Worm (Caenorhabditis elegans) whole organism, L4 larva: ENCODE measurements around the gene C26G2.2.
A peak's percentile ranks its signal among the peaks of the same experiment; 100 is the strongest.

Experiments used
- F49E8.2 ChIP-seq: sonication (generic microtip); optimal IDR thresholded peaks from 2 replicates; lab custom pipeline; 2016; ENCODE audit warnings: missing compliant biosample characterization, mild to moderate bottlenecking, missing genetic modification characterization, borderline replicate concordance
- Y48G9A.11 ChIP-seq: fragments of 200-800 bp; sonication (Bioruptor generic); IDR thresholded peaks from 2 replicates; pipeline ENCODE4 v1.3.6; 2022; ENCODE audit warnings: missing genetic modification reagents, missing genetic modification characterization, missing compliant biosample characterization
- aha-1 ChIP-seq: fragments of 150-350 bp; peaks from one replicate; lab custom pipeline; 2014; ENCODE audit warnings: missing biosample characterization, missing genetic modification characterization
- ama-1 ChIP-seq: fragments of 150-350 bp; optimal IDR thresholded peaks from 2 replicates; lab custom pipeline; 2014; ENCODE audit warnings: inconsistent platforms, mixed read lengths
- attf-4 ChIP-seq: sonication (generic microtip); optimal IDR thresholded peaks from 3 replicates; lab custom pipeline; 2017; ENCODE audit warnings: missing biosample characterization, missing genetic modification characterization
- ceh-20 ChIP-seq: fragments of 200-800 bp; sonication (Bioruptor generic); IDR thresholded peaks from 2 replicates; pipeline ENCODE4 v1.3.6; 2022; ENCODE audit warnings: missing genetic modification reagents, missing genetic modification characterization, missing compliant biosample characterization
- ceh-28 ChIP-seq: fragments of 150-350 bp; optimal IDR thresholded peaks from 2 replicates; lab custom pipeline; 2014; ENCODE audit warnings: missing biosample characterization, missing genetic modification reagents, missing genetic modification characterization
- ceh-44 ChIP-seq: fragments of 200-800 bp; sonication (Bioruptor generic); IDR thresholded peaks from 2 replicates; pipeline ENCODE4 v1.3.6; 2022; ENCODE audit warnings: missing genetic modification reagents, missing genetic modification characterization, missing compliant biosample characterization
- ces-1 ChIP-seq: fragments of 150-350 bp; sonication (generic microtip); optimal IDR thresholded peaks from 4 replicates; lab custom pipeline; 2014; ENCODE audit warnings: missing biosample characterization, missing genetic modification reagents, missing genetic modification characterization
- cey-2 ChIP-seq: sonication (generic microtip); optimal IDR thresholded peaks from 3 replicates; lab custom pipeline; 2017; ENCODE audit warnings: missing genetic modification characterization, mild to moderate bottlenecking, missing compliant biosample characterization, antibody characterized with exemption, borderline replicate concordance; ENCODE audit not compliant: insufficient read depth
- daf-19 ChIP-seq: fragments of 200-800 bp; sonication (Bioruptor generic); conservative IDR thresholded peaks from 2 replicates; pipeline ENCODE4 v1.3.6; 2022; ENCODE audit warnings: missing genetic modification characterization, missing compliant biosample characterization
- daf-8 ChIP-seq: fragments of 200-800 bp; sonication (Bioruptor generic); IDR thresholded peaks from 2 replicates; pipeline ENCODE4 v1.3.6; 2022; ENCODE audit warnings: missing genetic modification characterization, missing compliant biosample characterization
- dmd-6 ChIP-seq: fragments of 200-800 bp; sonication (Bioruptor generic); IDR thresholded peaks from 2 replicates; pipeline ENCODE4 v1.3.6; 2022; ENCODE audit warnings: missing genetic modification reagents, missing genetic modification characterization, missing compliant biosample characterization
- dmd-9 ChIP-seq: fragments of 200-800 bp; sonication (Bioruptor generic); IDR thresholded peaks from 2 replicates; pipeline ENCODE4 v1.3.6; 2022; ENCODE audit warnings: missing genetic modification reagents, missing genetic modification characterization, missing compliant biosample characterization
- dpl-1 ChIP-seq: fragments of 150-350 bp; optimal IDR thresholded peaks from 2 replicates; lab custom pipeline; 2014; ENCODE audit warnings: missing biosample characterization, missing genetic modification reagents, missing genetic modification characterization
- egl-43 ChIP-seq: fragments of 200-800 bp; sonication (Bioruptor generic); IDR thresholded peaks from 2 replicates; pipeline ENCODE4 v1.3.6; 2022; ENCODE audit warnings: missing genetic modification reagents, missing genetic modification characterization, missing compliant biosample characterization
- fos-1 ChIP-seq: fragments of 150-350 bp; optimal IDR thresholded peaks from 2 replicates; lab custom pipeline; 2014; ENCODE audit warnings: missing biosample characterization, missing genetic modification characterization
- hlh-11 ChIP-seq: fragments of 200-800 bp; sonication (Bioruptor generic); optimal IDR thresholded peaks from 2 replicates; lab custom pipeline; 2018; ENCODE audit warnings: mild to moderate bottlenecking, missing genetic modification characterization, missing compliant biosample characterization
- hmg-1.1 ChIP-seq: fragments of 200-800 bp; sonication (Bioruptor generic); IDR thresholded peaks from 2 replicates; pipeline ENCODE4 v1.3.6; 2022; ENCODE audit warnings: missing genetic modification reagents, missing genetic modification characterization, missing compliant biosample characterization
- jun-1 ChIP-seq: fragments of 150-350 bp; optimal IDR thresholded peaks from 2 replicates; lab custom pipeline; 2014; ENCODE audit warnings: missing biosample characterization, missing genetic modification reagents, missing genetic modification characterization
- lim-7 ChIP-seq: fragments of 200-800 bp; sonication (Bioruptor generic); IDR thresholded peaks from 2 replicates; pipeline ENCODE4 v1.3.6; 2022; ENCODE audit warnings: missing genetic modification characterization, missing compliant biosample characterization
- lin-29 ChIP-seq: fragments of 200-800 bp; sonication (Bioruptor generic); IDR thresholded peaks from 2 replicates; pipeline ENCODE4 v1.3.6; 2022; ENCODE audit warnings: missing genetic modification reagents, missing genetic modification characterization, missing compliant biosample characterization
- lir-3 ChIP-seq: sonication (generic microtip); optimal IDR thresholded peaks from 2 replicates; lab custom pipeline; 2016; ENCODE audit warnings: mild to moderate bottlenecking, missing genetic modification characterization, missing compliant biosample characterization
- lsy-2 ChIP-seq, 2 experiments: fragments of 150-350 bp in 1 of 2; sonication (generic microtip) in 1 of 2; optimal IDR thresholded peaks; 2 replicates each; lab custom pipeline; 2014 to 2017; ENCODE audit warnings: missing biosample characterization in 2 of 2, missing genetic modification characterization in 2 of 2
- madf-9 ChIP-seq: fragments of 200-800 bp; sonication (Bioruptor generic); conservative IDR thresholded peaks from 2 replicates; pipeline ENCODE4 v1.3.6; 2022; ENCODE audit warnings: missing genetic modification reagents, missing genetic modification characterization, missing compliant biosample characterization
- mes-2 ChIP-seq: sonication (generic microtip); optimal IDR thresholded peaks from 2 replicates; lab custom pipeline; 2016; ENCODE audit warnings: missing genotype, mild to moderate bottlenecking, missing genetic modification characterization, missing compliant biosample characterization; ENCODE audit not compliant: poor library complexity, severe bottlenecking
- mxl-2 ChIP-seq: fragments of 200-800 bp; sonication (Bioruptor generic); conservative IDR thresholded peaks from 2 replicates; pipeline ENCODE4 v1.3.6; 2022; ENCODE audit warnings: missing genetic modification reagents, missing genetic modification characterization, missing compliant biosample characterization
- mxl-3 ChIP-seq: fragments of 200-800 bp; sonication (Bioruptor generic); optimal IDR thresholded peaks from 2 replicates; lab custom pipeline; 2018; ENCODE audit warnings: mild to moderate bottlenecking, missing genetic modification characterization, missing compliant biosample characterization
- nhr-10 ChIP-seq: fragments of 150-350 bp; optimal IDR thresholded peaks from 2 replicates; lab custom pipeline; 2014; ENCODE audit warnings: missing biosample characterization, missing genetic modification characterization
- nhr-102 ChIP-seq: sonication (generic microtip); optimal IDR thresholded peaks from 2 replicates; lab custom pipeline; 2016; ENCODE audit warnings: mild to moderate bottlenecking, missing genetic modification characterization, moderate library complexity, missing compliant biosample characterization
- nhr-25 ChIP-seq: sonication (generic microtip); optimal IDR thresholded peaks from 2 replicates; lab custom pipeline; 2017; ENCODE audit warnings: missing genetic modification characterization, mild to moderate bottlenecking, missing compliant biosample characterization, antibody characterized with exemption, moderate library complexity, borderline replicate concordance; ENCODE audit not compliant: insufficient read depth
- nhr-28 ChIP-seq: fragments of 150-350 bp; optimal IDR thresholded peaks from 2 replicates; lab custom pipeline; 2014; ENCODE audit warnings: missing biosample characterization, missing genetic modification characterization
- nhr-42 ChIP-seq: fragments of 200-800 bp; sonication (Bioruptor generic); IDR thresholded peaks from 2 replicates; pipeline ENCODE4 v1.3.6; 2022; ENCODE audit warnings: missing genetic modification characterization, missing compliant biosample characterization
- nhr-6 ChIP-seq: fragments of 150-350 bp; optimal IDR thresholded peaks from 2 replicates; lab custom pipeline; 2014; ENCODE audit warnings: missing biosample characterization, missing genetic modification characterization
- pha-4 ChIP-seq, 2 experiments: fragments of 150-350 bp in 1 of 2; fragments of 200-800 bp in 1 of 2; sonication (Bioruptor generic) in 1 of 2; IDR thresholded peaks in 1 of 2; optimal IDR thresholded peaks in 1 of 2; 2 replicates each; pipeline versions ENCODE4 v1.3.6 to Lab custom; 2014 to 2022; ENCODE audit warnings: missing genetic modification characterization in 2 of 2, missing genetic modification reagents in 2 of 2, missing biosample characterization in 1 of 2, missing compliant biosample characterization in 1 of 2
- php-3 ChIP-seq: fragments of 200-800 bp; sonication (Bioruptor generic); IDR thresholded peaks from 2 replicates; pipeline ENCODE4 v1.3.6; 2022; ENCODE audit warnings: missing genetic modification reagents, missing genetic modification characterization, missing compliant biosample characterization
- pqm-1 ChIP-seq: sonication (generic microtip); optimal IDR thresholded peaks from 2 replicates; lab custom pipeline; 2017; ENCODE audit warnings: missing biosample characterization, missing genetic modification characterization
- rbr-2 ChIP-seq: sonication (generic microtip); optimal IDR thresholded peaks from 2 replicates; lab custom pipeline; 2016; ENCODE audit warnings: missing genotype, missing genetic modification characterization, missing compliant biosample characterization
- saeg-2 ChIP-seq: fragments of 200-800 bp; sonication (Bioruptor generic); IDR thresholded peaks from 2 replicates; pipeline ENCODE4 v1.3.6; 2022; ENCODE audit warnings: missing genetic modification reagents, missing genetic modification characterization, missing compliant biosample characterization
- set-16 ChIP-seq: fragments of 200-800 bp; sonication (Bioruptor generic); IDR thresholded peaks from 2 replicates; pipeline ENCODE4 v1.3.6; 2022; ENCODE audit warnings: missing genetic modification reagents, missing genetic modification characterization, missing compliant biosample characterization
- snpc-1.2 ChIP-seq: fragments of 200-800 bp; sonication (Bioruptor generic); IDR thresholded peaks from 2 replicates; pipeline ENCODE4 v1.3.6; 2022; ENCODE audit warnings: missing genetic modification reagents, missing genetic modification characterization, missing compliant biosample characterization
- spr-1 ChIP-seq: sonication (generic microtip); optimal IDR thresholded peaks from 2 replicates; lab custom pipeline; 2016; ENCODE audit warnings: mild to moderate bottlenecking, missing genetic modification characterization, missing compliant biosample characterization
- tra-1 ChIP-seq: fragments of 200-800 bp; sonication (Bioruptor generic); IDR thresholded peaks from 2 replicates; pipeline ENCODE4 v1.3.6; 2022; ENCODE audit warnings: missing genetic modification reagents, missing genetic modification characterization, missing compliant biosample characterization
- unc-130 ChIP-seq: sonication (generic microtip); optimal IDR thresholded peaks from 2 replicates; lab custom pipeline; 2016; ENCODE audit warnings: missing genetic modification reagents, missing genetic modification characterization, missing compliant biosample characterization
- unc-39 ChIP-seq: sonication (generic microtip); optimal IDR thresholded peaks from 2 replicates; lab custom pipeline; 2017; ENCODE audit warnings: missing biosample characterization, missing genetic modification characterization
- unc-62 ChIP-seq, 3 experiments: fragments of 150-350 bp in 1 of 3; sonication (generic microtip); optimal IDR thresholded peaks in 2 of 3; peaks in 1 of 3; 1 replicate in 1 of 3; 2 replicates in 2 of 3; lab custom pipeline; 2014 to 2017; ENCODE audit warnings: missing biosample characterization in 3 of 3, missing genetic modification characterization in 3 of 3, missing genetic modification reagents in 3 of 3, missing genotype in 1 of 3
- vab-7 ChIP-seq: fragments of 200-800 bp; sonication (Bioruptor generic); IDR thresholded peaks from 2 replicates; pipeline ENCODE4 v1.3.6; 2022; ENCODE audit warnings: missing genetic modification reagents, missing genetic modification characterization, missing compliant biosample characterization
- zag-1 ChIP-seq: fragments of 150-350 bp; optimal IDR thresholded peaks from 2 replicates; lab custom pipeline; 2014; ENCODE audit warnings: missing biosample characterization, missing genetic modification characterization
- zfp-2 ChIP-seq: sonication (generic microtip); optimal IDR thresholded peaks from 2 replicates; lab custom pipeline; 2016; ENCODE audit warnings: mild to moderate bottlenecking, missing genetic modification characterization, missing compliant biosample characterization

The C26G2.2 gene

ce11 chrX:14708176-14708642, 44.1 kb downstream of the C26G2.2 start:
- TF ChIP-seq rbr-2: peak; percentile 97
- TF ChIP-seq lin-29: no peak
- no peak for TF ChIP-seq daf-8 (GFP tag; lab: Robert Waterston, UW)
- peak; percentile 90 for TF ChIP-seq ceh-28 (tag; lab: Kevin White, UChicago)
- no peak; the same call in 1 of the 2 replicates for TF ChIP-seq saeg-2 (GFP tag; lab: Robert Waterston, UW)
- TF ChIP-seq attf-4 (tag; lab: Kevin White, UChicago): no peak
- no peak for TF ChIP-seq ama-1
- peak; percentile 95 for TF ChIP-seq egl-43 (GFP tag; lab: Robert Waterston, UW)
- peak; percentile 83 for TF ChIP-seq jun-1 (tag; lab: Kevin White, UChicago)
- TF ChIP-seq mxl-3 (GFP tag; lab: Kevin White, UChicago): peak; percentile 97
- TF ChIP-seq nhr-10 (tag; lab: Kevin White, UChicago): peak; percentile 72
- TF ChIP-seq madf-9 (GFP tag; lab: Robert Waterston, UW): peak; percentile 77
- TF ChIP-seq set-16: peak; percentile 99
- peak; percentile 85 for TF ChIP-seq nhr-28 (tag; lab: Kevin White, UChicago)
- 0 out of 2 replicates have a peak, but pooled peaks have one; percentile 65 for TF ChIP-seq dmd-9 (GFP tag; lab: Robert Waterston, UW)
- no peak for TF ChIP-seq F49E8.2 (tag; lab: Kevin White, UChicago)
- no peak for TF ChIP-seq daf-19
- TF ChIP-seq pha-4 (GFP tag; IDR thresholded peaks at IDR 0.05; lab: Robert Waterston, UW): peak; percentile 88
- TF ChIP-seq pha-4 (tag; optimal IDR thresholded peaks at IDR 0.05; lab: Kevin White, UChicago): no peak
- TF ChIP-seq unc-130 (GFP tag; lab: Kevin White, UChicago): no peak
- peak; percentile 88; the same call in 1 of the 2 replicates for TF ChIP-seq ceh-20
- no peak for TF ChIP-seq cey-2 (tag; lab: Kevin White, UChicago)
- TF ChIP-seq snpc-1.2: 0 out of 2 replicates have a peak, but pooled peaks have one; percentile 24
- peak; percentile 90 for TF ChIP-seq nhr-6
- TF ChIP-seq fos-1: no peak
- no peak for TF ChIP-seq ces-1 (GFP tag; lab: Kevin White, UChicago)
- peak; percentile 59; the same call in 1 of the 2 replicates for TF ChIP-seq ceh-44
- no peak for TF ChIP-seq Y48G9A.11
- peak; percentile 58; the same call in 1 of the 2 replicates for TF ChIP-seq vab-7
- TF ChIP-seq nhr-25 (tag; lab: Kevin White, UChicago): peak; percentile 91
- TF ChIP-seq mxl-2 (GFP tag; lab: Robert Waterston, UW): 0 out of 2 replicates have a peak, but pooled peaks have one; percentile 37
- peak; percentile 73 to 88 for TF ChIP-seq lsy-2 (tag; optimal IDR thresholded peaks at IDR 0.05; lab: Kevin White, UChicago)
- no peak for TF ChIP-seq pqm-1 (tag; lab: Kevin White, UChicago)
- TF ChIP-seq nhr-102 (tag; lab: Kevin White, UChicago): peak; percentile 75
- TF ChIP-seq lim-7 (GFP tag; lab: Robert Waterston, UW): no peak
- TF ChIP-seq mes-2 (tag; lab: Kevin White, UChicago): peak; percentile 76
- no peak for TF ChIP-seq unc-39
- 0 out of 2 replicates have a peak, but pooled peaks have one; percentile 30 for TF ChIP-seq php-3 (GFP tag; lab: Robert Waterston, UW)
- TF ChIP-seq zag-1: peak; percentile 49
- TF ChIP-seq hmg-1.1 (GFP tag; lab: Robert Waterston, UW): peak; percentile 95
- peak; percentile 63 for TF ChIP-seq dpl-1 (GFP tag; lab: Kevin White, UChicago)
- 0 out of 2 replicates have a peak, but pooled peaks have one; percentile 46 for TF ChIP-seq nhr-42 (GFP tag; lab: Robert Waterston, UW)
- peak in 1 of 2 experiments; percentile 70 for TF ChIP-seq unc-62 (GFP tag; optimal IDR thresholded peaks at IDR 0.05 in 1 of 2; lab: Kevin White, UChicago)
- TF ChIP-seq unc-62 (tag; optimal IDR thresholded peaks at IDR 0.05; lab: Kevin White, UChicago): peak; percentile 3
- TF ChIP-seq tra-1 (GFP tag; lab: Robert Waterston, UW): peak; percentile 76
- TF ChIP-seq hlh-11: peak; percentile 99
- TF ChIP-seq aha-1 (tag; lab: Kevin White, UChicago): peak; percentile 99
- TF ChIP-seq dmd-6 (GFP tag; lab: Robert Waterston, UW): peak; percentile 86
- peak; percentile 58 for TF ChIP-seq zfp-2 (tag; lab: Kevin White, UChicago)
- TF ChIP-seq lir-3: peak; percentile 21
- TF ChIP-seq spr-1 (tag; lab: Kevin White, UChicago): peak; percentile 84
